Worm (Caenorhabditis elegans) whole organism, L1 larva: ENCODE measurements around the gene panl-2.

Source experiments
- C34B4.2 ChIP-seq: sonication (generic microtip); optimal IDR thresholded peaks from 2 replicates; lab custom pipeline; 2017; ENCODE audit warnings: mild to moderate bottlenecking, missing genetic modification characterization, missing compliant biosample characterization
- F16B12.6 ChIP-seq: fragments of 150-350 bp; optimal IDR thresholded peaks from 2 replicates; lab custom pipeline; 2014; ENCODE audit warnings: missing biosample characterization, missing genetic modification characterization
- aha-1 ChIP-seq: fragments of 150-350 bp; optimal IDR thresholded peaks from 2 replicates; lab custom pipeline; 2014; ENCODE audit warnings: missing biosample characterization, missing genetic modification characterization
- alr-1 ChIP-seq: fragments of 200-800 bp; sonication (Bioruptor generic); optimal IDR thresholded peaks from 2 replicates; lab custom pipeline; 2018; ENCODE audit warnings: borderline replicate concordance, mild to moderate bottlenecking, missing genetic modification characterization, missing compliant biosample characterization
- aly-2 ChIP-seq: fragments of 150-350 bp; optimal IDR thresholded peaks from 2 replicates; lab custom pipeline; 2014; ENCODE audit warnings: missing biosample characterization, missing genetic modification characterization
- ama-1 ChIP-seq: fragments of 150-350 bp; optimal IDR thresholded peaks from 2 replicates; lab custom pipeline; 2014
- blmp-1 ChIP-seq: fragments of 150-350 bp; optimal IDR thresholded peaks from 2 replicates; lab custom pipeline; 2014; ENCODE audit warnings: missing biosample characterization, missing genetic modification characterization
- ceh-90 ChIP-seq: sonication (generic microtip); optimal IDR thresholded peaks from 2 replicates; lab custom pipeline; 2016; ENCODE audit warnings: missing genetic modification characterization, missing compliant biosample characterization
- dpl-1 ChIP-seq, 3 experiments: fragments of 150-350 bp in 2 of 3; sonication (generic microtip) in 1 of 3; optimal IDR thresholded peaks; 2 replicates each; lab custom pipeline; 2014 to 2017; ENCODE audit warnings: missing biosample characterization in 3 of 3, missing genetic modification characterization in 3 of 3, missing genetic modification reagents in 3 of 3
- efl-1 ChIP-seq, 4 experiments: fragments of 150-350 bp; optimal IDR thresholded peaks in 3 of 4; peaks in 1 of 4; 1 replicate in 1 of 4; 2 replicates in 3 of 4; lab custom pipeline; 2014; ENCODE audit warnings: missing biosample characterization in 2 of 4, missing genetic modification characterization in 2 of 4, missing genetic modification reagents in 2 of 4
- egl-27 ChIP-seq, 2 experiments: fragments of 150-350 bp in 1 of 2; sonication (generic microtip); optimal IDR thresholded peaks; 3 replicates each; lab custom pipeline; 2017 to 2018; ENCODE audit warnings: missing biosample characterization in 2 of 2, missing genetic modification characterization in 2 of 2, missing genetic modification reagents in 2 of 2
- elt-3 ChIP-seq, 6 experiments: fragments of 150-350 bp in 1 of 6; sonication (generic microtip); optimal IDR thresholded peaks; 2 replicates each; lab custom pipeline; 2017 to 2018; ENCODE audit warnings: missing biosample characterization in 6 of 6, missing genetic modification characterization in 6 of 6, inconsistent platforms in 1 of 6
- ets-5 ChIP-seq: fragments of 200-800 bp; sonication (Bioruptor generic); IDR thresholded peaks from 2 replicates; pipeline ENCODE4 v1.3.6; 2022; ENCODE audit warnings: missing genetic modification characterization, missing compliant biosample characterization
- hlh-17 ChIP-seq: fragments of 200-800 bp; sonication (Bioruptor generic); optimal IDR thresholded peaks from 2 replicates; lab custom pipeline; 2018; ENCODE audit warnings: missing genetic modification characterization, mild to moderate bottlenecking, missing compliant biosample characterization, moderate library complexity, borderline replicate concordance
- irx-1 ChIP-seq: sonication (generic microtip); optimal IDR thresholded peaks from 2 replicates; lab custom pipeline; 2016; ENCODE audit warnings: missing genetic modification characterization, missing compliant biosample characterization
- isw-1 ChIP-seq: fragments of 200-800 bp; sonication (Bioruptor generic); IDR thresholded peaks from 2 replicates; pipeline ENCODE4 v1.3.6; 2022; ENCODE audit warnings: missing genetic modification characterization, missing compliant biosample characterization
- lin-14 ChIP-seq: fragments of 200-800 bp; sonication (Bioruptor generic); optimal IDR thresholded peaks from 2 replicates; lab custom pipeline; 2018; ENCODE audit warnings: mild to moderate bottlenecking, missing genetic modification characterization, moderate library complexity, missing compliant biosample characterization
- lin-15B ChIP-seq: fragments of 150-350 bp; sonication (generic microtip); optimal IDR thresholded peaks from 3 replicates; lab custom pipeline; 2014; ENCODE audit warnings: missing biosample characterization, missing genetic modification characterization
- lin-35 ChIP-seq, 2 experiments: fragments of 150-350 bp; optimal IDR thresholded peaks; 2 replicates each; lab custom pipeline; 2014; ENCODE audit warnings: missing biosample characterization in 2 of 2, missing genetic modification characterization in 2 of 2, missing genetic modification reagents in 2 of 2
- lin-39 ChIP-seq: fragments of 150-350 bp; optimal IDR thresholded peaks from 2 replicates; lab custom pipeline; 2014; ENCODE audit warnings: missing biosample characterization, missing genetic modification reagents, missing genetic modification characterization
- lsy-2 ChIP-seq, 2 experiments: fragments of 150-350 bp; optimal IDR thresholded peaks; 2 replicates each; lab custom pipeline; 2014; ENCODE audit warnings: missing biosample characterization in 2 of 2, missing genetic modification characterization in 2 of 2
- mab-9 ChIP-seq: fragments of 200-800 bp; sonication (Bioruptor generic); IDR thresholded peaks from 2 replicates; pipeline ENCODE4 v1.3.6; 2022; ENCODE audit warnings: missing genetic modification reagents, missing genetic modification characterization, missing compliant biosample characterization
- mep-1 ChIP-seq: fragments of 150-350 bp; optimal IDR thresholded peaks from 2 replicates; lab custom pipeline; 2014; ENCODE audit warnings: missing biosample characterization, missing genetic modification characterization
- nhr-11 ChIP-seq: fragments of 150-350 bp; optimal IDR thresholded peaks from 2 replicates; lab custom pipeline; 2014; ENCODE audit warnings: missing biosample characterization, missing genetic modification characterization
- nhr-12 ChIP-seq: sonication (generic microtip); optimal IDR thresholded peaks from 2 replicates; lab custom pipeline; 2017; ENCODE audit warnings: missing biosample characterization, missing genetic modification characterization
- nhr-19 ChIP-seq: fragments of 200-800 bp; sonication (Bioruptor generic); conservative IDR thresholded peaks from 2 replicates; pipeline ENCODE4 v1.3.6; 2022; ENCODE audit warnings: missing genetic modification characterization, missing compliant biosample characterization
- nhr-77 ChIP-seq: fragments of 150-350 bp; optimal IDR thresholded peaks from 2 replicates; lab custom pipeline; 2014; ENCODE audit warnings: missing biosample characterization, missing genetic modification characterization
- nhr-85 ChIP-seq: sonication (generic microtip); peaks from one replicate; lab custom pipeline; 2016; ENCODE audit warnings: missing genetic modification characterization, inconsistent platforms, missing compliant biosample characterization
- nhr-90 ChIP-seq: sonication (generic microtip); optimal IDR thresholded peaks from 2 replicates; lab custom pipeline; 2016; ENCODE audit warnings: mild to moderate bottlenecking, missing genetic modification characterization, missing compliant biosample characterization; ENCODE audit not compliant: poor library complexity
- pag-3 ChIP-seq: sonication (generic microtip); optimal IDR thresholded peaks from 2 replicates; lab custom pipeline; 2017; ENCODE audit warnings: missing genetic modification characterization, mild to moderate bottlenecking, missing compliant biosample characterization, antibody characterized with exemption, borderline replicate concordance; ENCODE audit not compliant: insufficient read depth
- pax-3 ChIP-seq: fragments of 200-800 bp; sonication (Bioruptor generic); optimal IDR thresholded peaks from 2 replicates; lab custom pipeline; 2018; ENCODE audit warnings: mild to moderate bottlenecking, missing genetic modification characterization, moderate library complexity, missing compliant biosample characterization
- skn-1 ChIP-seq: fragments of 150-350 bp; optimal IDR thresholded peaks from 2 replicates; lab custom pipeline; 2014; ENCODE audit warnings: missing biosample characterization, missing genetic modification characterization
- snpc-4 ChIP-seq: fragments of 150-350 bp; optimal IDR thresholded peaks from 2 replicates; lab custom pipeline; 2014; ENCODE audit warnings: missing biosample characterization, missing genetic modification characterization
- sptf-1 ChIP-seq: fragments of 150-350 bp; optimal IDR thresholded peaks from 2 replicates; lab custom pipeline; 2014; ENCODE audit warnings: missing biosample characterization, missing genetic modification characterization
- swsn-7 ChIP-seq: sonication (generic microtip); optimal IDR thresholded peaks from 2 replicates; lab custom pipeline; 2016; ENCODE audit warnings: missing genetic modification characterization, missing compliant biosample characterization
- unc-98 ChIP-seq: fragments of 200-800 bp; sonication (Bioruptor generic); IDR thresholded peaks from 2 replicates; pipeline ENCODE4 v1.3.6; 2022; ENCODE audit warnings: missing genetic modification characterization, missing compliant biosample characterization
- zag-1 ChIP-seq: fragments of 150-350 bp; optimal IDR thresholded peaks from 2 replicates; lab custom pipeline; 2014; ENCODE audit warnings: missing biosample characterization, missing genetic modification characterization

Gene panl-2

ce11 chrIII:6958674-6959241, 9.2 kb downstream of the panl-2 start:
- TF ChIP-seq skn-1 (tag; lab: Kevin White, UChicago): no peak
- TF ChIP-seq F16B12.6 (tag; lab: Kevin White, UChicago): no peak
- no peak for TF ChIP-seq pax-3 (tag; lab: Kevin White, UChicago)
- TF ChIP-seq irx-1: no peak
- no peak for TF ChIP-seq nhr-90 (tag; lab: Kevin White, UChicago)
- TF ChIP-seq aly-2 (tag; lab: Kevin White, UChicago): peak; percentile 51
- TF ChIP-seq isw-1 (GFP tag; lab: Robert Waterston, UW): no peak
- no peak for TF ChIP-seq sptf-1 (tag; lab: Kevin White, UChicago)

- no peak for TF ChIP-seq ceh-90 (tag; lab: Kevin White, UChicago)
- TF ChIP-seq dpl-1 (GFP tag; optimal IDR thresholded peaks at IDR 0.05; lab: Kevin White, UChicago): no peak
- no peak for TF ChIP-seq efl-1 (optimal IDR thresholded peaks at IDR 0.05; lab: Kevin White, UChicago)
- peak in 1 of 2 experiments; percentile 41 for TF ChIP-seq efl-1 (GFP tag; optimal IDR thresholded peaks at IDR 0.05 in 1 of 2; lab: Kevin White, UChicago)
- TF ChIP-seq pag-3: no peak
Measured at ce11 chrIII:6955766-6956165, 12.2 kb downstream of the panl-2 start.

- TF ChIP-seq ama-1 (no peak), alr-1 (no peak), efl-1 (optimal IDR thresholded peaks at IDR 0.05; lab: Kevin White, UChicago) (no peak), efl-1 (GFP tag; optimal IDR thresholded peaks at IDR 0.05 in 1 of 2; lab: Kevin White, UChicago) (peak in 1 of 2 experiments; percentile 72), nhr-85 (tag; lab: Kevin White, UChicago) (no peak), zag-1 (tag; lab: Kevin White, UChicago) (no peak)
- TF ChIP-seq, all 84 proteins: peak for 1
Measured at ce11 chrIII:6953978-6954377, 14.0 kb downstream of the panl-2 start.

- TF ChIP-seq efl-1 (optimal IDR thresholded peaks at IDR 0.05; lab: Kevin White, UChicago) (no peak), efl-1 (GFP tag; optimal IDR thresholded peaks at IDR 0.05 in 1 of 2; lab: Kevin White, UChicago) (peak in 1 of 2 experiments; percentile 51), nhr-77 (no peak)
Measured at ce11 chrIII:6953373-6953772, 14.6 kb downstream of the panl-2 start.

- no peak for TF ChIP-seq egl-27 (tag; optimal IDR thresholded peaks at IDR 0.05; lab: Kevin White, UChicago)
- TF ChIP-seq mab-9 (GFP tag; lab: Robert Waterston, UW): no peak
- TF ChIP-seq unc-98: no peak
- TF ChIP-seq nhr-90 (tag; lab: Kevin White, UChicago): no peak
- TF ChIP-seq efl-1 (optimal IDR thresholded peaks at IDR 0.05; lab: Kevin White, UChicago): peak in 1 of 2 experiments; percentile 25
- peak; percentile 11 to 48 for TF ChIP-seq efl-1 (GFP tag; optimal IDR thresholded peaks at IDR 0.05 in 1 of 2; lab: Kevin White, UChicago)
- TF ChIP-seq lsy-2 (tag; optimal IDR thresholded peaks at IDR 0.05; lab: Kevin White, UChicago): peak in 1 of 2 experiments; percentile 43
- TF ChIP-seq lin-15B (tag; lab: Kevin White, UChicago): peak; percentile 1
- TF ChIP-seq lin-14: peak; percentile 54
- TF ChIP-seq dpl-1 (GFP tag; optimal IDR thresholded peaks at IDR 0.05; lab: Kevin White, UChicago): peak in 1 of 3 experiments; percentile 37
- peak; percentile 90 for TF ChIP-seq blmp-1
- TF ChIP-seq lin-35 (GFP tag; optimal IDR thresholded peaks at IDR 0.05; lab: Kevin White, UChicago): peak in 1 of 2 experiments; percentile 35
Measured at ce11 chrIII:6951435-6951834, 16.5 kb downstream of the panl-2 start.

ce11 chrIII:6947896-6948295, 20.0 kb downstream of the panl-2 start:
- TF ChIP-seq nhr-12 (tag; lab: Kevin White, UChicago) (no peak), blmp-1 (peak; percentile 52), nhr-77 (no peak), isw-1 (GFP tag; lab: Robert Waterston, UW) (no peak), snpc-4 (tag; lab: Kevin White, UChicago) (no peak), elt-3 (tag; optimal IDR thresholded peaks at IDR 0.05; lab: Kevin White, UChicago) (no peak), aha-1 (tag; lab: Kevin White, UChicago) (no peak), lsy-2 (tag; optimal IDR thresholded peaks at IDR 0.05; lab: Kevin White, UChicago) (peak in 1 of 2 experiments; percentile 3), lin-39 (tag; lab: Kevin White, UChicago) (no peak), C34B4.2 (no peak), lin-14 (peak; percentile 44), lin-35 (GFP tag; optimal IDR thresholded peaks at IDR 0.05; lab: Kevin White, UChicago) (peak in 1 of 2 experiments; percentile 15), hlh-17 (GFP tag; lab: Kevin White, UChicago) (no peak), nhr-19 (GFP tag; lab: Robert Waterston, UW) (no peak), nhr-11 (tag; lab: Kevin White, UChicago) (no peak), swsn-7 (tag; lab: Kevin White, UChicago) (no peak), mep-1 (peak; percentile 21), ets-5 (GFP tag; lab: Robert Waterston, UW) (no peak)
